Worm (Caenorhabditis elegans): Measurements from ENCODE around the gene uaf-2.
A peak's percentile ranks its signal among the peaks of the same experiment; 100 is the strongest.

The uaf-2 gene

ce11 chrIV:17118585-17118984 is at the start of gene uaf-2:
Gene uaf-2, minus strand, starts transcription at chrIV:17118767.
- TF ChIP-seq lin-26 (GFP tag; IDR thresholded peaks at IDR 0.05), result no peak
- peak; percentile 1 for TF ChIP-seq snpc-3.4 (tag; optimal IDR thresholded peaks at IDR 0.05)
- no peak for TF ChIP-seq K11D2.4 (GFP tag; IDR thresholded peaks at IDR 0.05)
- TF ChIP-seq K12H6.12 (tag; optimal IDR thresholded peaks at IDR 0.05), result no peak
- TF ChIP-seq lsy-27 (tag; optimal IDR thresholded peaks at IDR 0.05; ENCODE audit: borderline replicate concordance, insufficient read depth), result no peak
- peak; percentile 63 for TF ChIP-seq ceh-100 (GFP tag; IDR thresholded peaks at IDR 0.05)
- 0 out of 2 replicates have a peak, but pooled peaks have one; percentile 21 for TF ChIP-seq hmg-1.2 (GFP tag; IDR thresholded peaks at IDR 0.05)
- no peak for TF ChIP-seq him-1 (tag; optimal IDR thresholded peaks at IDR 0.05)
- TF ChIP-seq ccch-3 (GFP tag; optimal IDR thresholded peaks at IDR 0.05), result no peak
- no peak for TF ChIP-seq akir-1 (GFP tag; optimal IDR thresholded peaks at IDR 0.05)
- peak; percentile 4 for TF ChIP-seq snpc-1.3 (tag; optimal IDR thresholded peaks at IDR 0.05; ENCODE audit: insufficient read depth)
- no peak for TF ChIP-seq bed-1 (GFP tag; IDR thresholded peaks at IDR 0.05)
- TF ChIP-seq D2030.7 (GFP tag; IDR thresholded peaks at IDR 0.05), result 0 out of 2 replicates have a peak, but pooled peaks have one; percentile 10
- TF ChIP-seq mcd-1 (GFP tag; IDR thresholded peaks at IDR 0.05), result 0 out of 2 replicates have a peak, but pooled peaks have one; percentile 7
- TF ChIP-seq repo-1 (tag; optimal IDR thresholded peaks at IDR 0.05), result no peak
- TF ChIP-seq ZK185.1 (tag; optimal IDR thresholded peaks at IDR 0.05; ENCODE audit: poor library complexity, severe bottlenecking), result no peak
- no peak for TF ChIP-seq xnd-1 (tag; optimal IDR thresholded peaks at IDR 0.05)
- TF ChIP-seq F57A8.1 (GFP tag; optimal IDR thresholded peaks at IDR 0.05), result no peak
- TF ChIP-seq F23B12.7 (tag; optimal IDR thresholded peaks at IDR 0.05; ENCODE audit: insufficient read depth), result peak; percentile 38
- TF ChIP-seq madf-3 (GFP tag; IDR thresholded peaks at IDR 0.05), result peak; percentile 88
- TF ChIP-seq nhr-179 (tag; optimal IDR thresholded peaks at IDR 0.05), result no peak
- no peak for TF ChIP-seq egl-44 (GFP tag; IDR thresholded peaks at IDR 0.05)
- no peak for TF ChIP-seq let-607 (tag; optimal IDR thresholded peaks at IDR 0.05)
- peak; percentile 56 for TF ChIP-seq attf-5 (GFP tag; optimal IDR thresholded peaks at IDR 0.05)
- no peak for TF ChIP-seq snpc-4 (GFP tag; optimal IDR thresholded peaks at IDR 0.05)
- peak in 3 of 4 experiments; percentile 14 to 45 (median 24) for TF ChIP-seq snpc-4 (tag; optimal IDR thresholded peaks at IDR 0.05)

- TF ChIP-seq ceh-40 (GFP tag; IDR thresholded peaks at IDR 0.05), result no peak
- no peak for TF ChIP-seq C17E4.6 (GFP tag; IDR thresholded peaks at IDR 0.05)
- no peak for TF ChIP-seq hlh-26 (GFP tag; conservative IDR thresholded peaks at IDR 0.05)
- no peak for TF ChIP-seq sdz-38 (tag; optimal IDR thresholded peaks at IDR 0.05)
- no peak for TF ChIP-seq ztf-18 (tag; optimal IDR thresholded peaks at IDR 0.05)
- no peak for TF ChIP-seq ZK185.1 (tag; optimal IDR thresholded peaks at IDR 0.05; ENCODE audit: poor library complexity, severe bottlenecking)
- TF ChIP-seq madf-6 (GFP tag; IDR thresholded peaks at IDR 0.05), result no peak
- no peak for TF ChIP-seq K12H6.12 (tag; optimal IDR thresholded peaks at IDR 0.05)
- no peak for TF ChIP-seq let-607 (tag; optimal IDR thresholded peaks at IDR 0.05)
- no peak for TF ChIP-seq sptf-2 (GFP tag; optimal IDR thresholded peaks at IDR 0.05)
- no peak for TF ChIP-seq unc-130 (GFP tag; optimal IDR thresholded peaks at IDR 0.05)
- no peak for TF ChIP-seq ccch-3 (GFP tag; optimal IDR thresholded peaks at IDR 0.05)
- TF ChIP-seq rec-8 (tag; optimal IDR thresholded peaks at IDR 0.05), result no peak
- TF ChIP-seq tbp1 (GFP tag; optimal IDR thresholded peaks at IDR 0.05), result no peak
These were observed 48.4 kb upstream of the uaf-2 start, which contains the start of gene skr-12 for ce11 chrIV:17166974-17167373. Gene skr-12, plus strand, starts transcription at chrIV:17167274.
